Worm (Caenorhabditis elegans): ENCODE results near the gene R07B1.5.

DNA sequence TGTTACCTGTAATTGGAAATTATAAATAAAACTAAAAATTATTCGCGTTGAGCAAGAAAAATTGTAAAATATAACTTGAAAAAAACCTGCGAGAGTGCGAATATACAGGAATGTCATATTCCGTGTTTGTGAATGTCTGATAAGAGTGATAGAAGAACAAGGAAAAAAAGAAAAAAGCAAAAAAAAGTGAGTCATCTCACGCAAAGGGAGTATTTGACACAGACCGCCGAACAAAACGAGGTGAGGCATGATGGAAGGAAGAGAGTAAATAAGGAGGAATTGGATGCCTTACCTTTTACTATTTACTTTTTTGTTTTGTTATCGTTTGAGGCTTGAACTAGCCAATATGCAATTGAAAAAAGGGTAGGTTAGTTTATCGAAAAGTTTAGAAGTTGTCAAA, 28.9 kb downstream of the R07B1.5 start, which contains the start of gene F21G4.1:
- TF ChIP-seq W03F9.2 (tag; optimal IDR thresholded peaks at IDR 0.05) (no peak), him-1 (tag; optimal IDR thresholded peaks at IDR 0.05) (no peak)
